Worm (Caenorhabditis elegans) whole organism, late embryonic: Measurements from ENCODE around the gene F13E9.13.

Experiments
- F13H6.1 ChIP-seq: sonication (generic microtip); optimal IDR thresholded peaks from 2 replicates; lab custom pipeline; 2016; ENCODE audit warnings: missing genetic modification characterization, missing compliant biosample characterization
- K02D7.2 ChIP-seq: sonication (generic microtip); optimal IDR thresholded peaks from 2 replicates; lab custom pipeline; 2017; ENCODE audit warnings: mild to moderate bottlenecking, missing genetic modification characterization, missing compliant biosample characterization
- K09A11.1 ChIP-seq: sonication (generic microtip); optimal IDR thresholded peaks from 2 replicates; lab custom pipeline; 2017; ENCODE audit warnings: antibody characterized with exemption, mild to moderate bottlenecking, missing genetic modification characterization, missing compliant biosample characterization; ENCODE audit not compliant: insufficient read depth
- Y22D7AL.16 ChIP-seq: sonication (generic microtip); optimal IDR thresholded peaks from 2 replicates; lab custom pipeline; 2016; ENCODE audit warnings: missing genetic modification characterization, missing compliant biosample characterization
- ceh-19 ChIP-seq: fragments of 200-800 bp; sonication (Bioruptor generic); optimal IDR thresholded peaks from 2 replicates; lab custom pipeline; 2018; ENCODE audit warnings: mild to moderate bottlenecking, missing genetic modification characterization, missing compliant biosample characterization
- ceh-48 ChIP-seq: sonication (generic microtip); optimal IDR thresholded peaks from 2 replicates; lab custom pipeline; 2016; ENCODE audit warnings: missing genetic modification characterization, inconsistent platforms, missing compliant biosample characterization
- ceh-6 ChIP-seq: fragments of 200-800 bp; sonication (Bioruptor generic); optimal IDR thresholded peaks from 2 replicates; lab custom pipeline; 2018; ENCODE audit warnings: mild to moderate bottlenecking, missing genetic modification characterization, missing compliant biosample characterization
- che-1 ChIP-seq: sonication (generic microtip); optimal IDR thresholded peaks from 2 replicates; lab custom pipeline; 2016; ENCODE audit warnings: mild to moderate bottlenecking, missing genetic modification characterization, missing compliant biosample characterization
- dve-1 ChIP-seq: sonication (generic microtip); optimal IDR thresholded peaks from 2 replicates; lab custom pipeline; 2017; ENCODE audit warnings: antibody characterized with exemption, mild to moderate bottlenecking, missing genetic modification characterization, missing compliant biosample characterization
- elt-2 ChIP-seq: sonication (generic microtip); optimal IDR thresholded peaks from 2 replicates; lab custom pipeline; 2016; ENCODE audit warnings: missing genetic modification reagents, missing genetic modification characterization, missing compliant biosample characterization
- eyg-1 ChIP-seq: sonication (generic microtip); optimal IDR thresholded peaks from 2 replicates; lab custom pipeline; 2016; ENCODE audit warnings: missing genotype, missing genetic modification characterization, missing compliant biosample characterization
- fkh-10 ChIP-seq: fragments of 150-350 bp; optimal IDR thresholded peaks from 2 replicates; lab custom pipeline; 2014; ENCODE audit warnings: missing biosample characterization, missing genetic modification reagents, missing genetic modification characterization
- gmeb-2 ChIP-seq: sonication (generic microtip); optimal IDR thresholded peaks from 2 replicates; lab custom pipeline; 2016; ENCODE audit warnings: missing genetic modification characterization, inconsistent platforms, missing compliant biosample characterization
- hlh-13 ChIP-seq: fragments of 200-800 bp; sonication (Bioruptor generic); optimal IDR thresholded peaks from 2 replicates; lab custom pipeline; 2018; ENCODE audit warnings: mild to moderate bottlenecking, missing genetic modification characterization, missing compliant biosample characterization
- hlh-15 ChIP-seq: sonication (generic microtip); optimal IDR thresholded peaks from 2 replicates; lab custom pipeline; 2016; ENCODE audit warnings: missing genetic modification characterization, missing compliant biosample characterization
- hlh-8 ChIP-seq: sonication (generic microtip); optimal IDR thresholded peaks from 2 replicates; lab custom pipeline; 2016; ENCODE audit warnings: missing genotype, missing genetic modification characterization, missing compliant biosample characterization
- lim-6 ChIP-seq: sonication (generic microtip); optimal IDR thresholded peaks from 2 replicates; lab custom pipeline; 2016; ENCODE audit warnings: missing genetic modification characterization, missing compliant biosample characterization
- lin-11 ChIP-seq: fragments of 200-800 bp; sonication (Bioruptor generic); optimal IDR thresholded peaks from 2 replicates; lab custom pipeline; 2018; ENCODE audit warnings: mild to moderate bottlenecking, missing genetic modification characterization, missing compliant biosample characterization
- madf-2 ChIP-seq: sonication (generic microtip); optimal IDR thresholded peaks from 2 replicates; lab custom pipeline; 2017; ENCODE audit warnings: missing genetic modification characterization, missing compliant biosample characterization
- mec-3 ChIP-seq: sonication (generic microtip); optimal IDR thresholded peaks from 2 replicates; lab custom pipeline; 2016; ENCODE audit warnings: borderline replicate concordance, missing genetic modification characterization, missing compliant biosample characterization
- nhr-232 ChIP-seq: sonication (generic microtip); optimal IDR thresholded peaks from 2 replicates; lab custom pipeline; 2016; ENCODE audit warnings: missing genetic modification characterization, missing compliant biosample characterization
- npax-4 ChIP-seq: sonication (generic microtip); optimal IDR thresholded peaks from 2 replicates; lab custom pipeline; 2016; ENCODE audit warnings: missing genetic modification characterization, missing compliant biosample characterization
- pag-3 ChIP-seq: sonication (generic microtip); optimal IDR thresholded peaks from 2 replicates; lab custom pipeline; 2016; ENCODE audit warnings: missing compliant biosample characterization, missing genetic modification characterization, borderline replicate concordance
- pat-9 ChIP-seq: fragments of 200-800 bp; sonication (Bioruptor generic); optimal IDR thresholded peaks from 2 replicates; lab custom pipeline; 2018; ENCODE audit warnings: mild to moderate bottlenecking, missing genetic modification characterization, moderate library complexity, missing compliant biosample characterization
- pax-1 ChIP-seq: fragments of 150-350 bp; optimal IDR thresholded peaks from 2 replicates; lab custom pipeline; 2014; ENCODE audit warnings: missing biosample characterization, missing genetic modification characterization
- pha-2 ChIP-seq: sonication (generic microtip); optimal IDR thresholded peaks from 2 replicates; lab custom pipeline; 2017; ENCODE audit warnings: mild to moderate bottlenecking, missing genetic modification characterization, missing compliant biosample characterization
- pros-1 ChIP-seq: fragments of 150-350 bp; optimal IDR thresholded peaks from 2 replicates; lab custom pipeline; 2014; ENCODE audit warnings: missing biosample characterization, missing genetic modification reagents, missing genetic modification characterization
- ref-2 ChIP-seq: sonication (generic microtip); optimal IDR thresholded peaks from 2 replicates; lab custom pipeline; 2016; ENCODE audit warnings: missing genetic modification characterization, missing compliant biosample characterization
- rnt-1 ChIP-seq: sonication (generic microtip); optimal IDR thresholded peaks from 2 replicates; lab custom pipeline; 2016; ENCODE audit warnings: missing genetic modification characterization, missing compliant biosample characterization
- sdc-2 ChIP-seq: sonication (generic microtip); optimal IDR thresholded peaks from 2 replicates; lab custom pipeline; 2016; ENCODE audit warnings: missing genotype, missing genetic modification characterization, missing compliant biosample characterization
- sox-2 ChIP-seq: fragments of 200-800 bp; sonication (Bioruptor generic); IDR thresholded peaks from 2 replicates; pipeline ENCODE4 v1.3.6; 2022; ENCODE audit warnings: missing genetic modification reagents, missing genetic modification characterization, missing compliant biosample characterization
- sox-4 ChIP-seq: sonication (generic microtip); optimal IDR thresholded peaks from 2 replicates; lab custom pipeline; 2017; ENCODE audit warnings: mild to moderate bottlenecking, missing genetic modification characterization, inconsistent platforms, missing compliant biosample characterization
- ttx-3 ChIP-seq: sonication (generic microtip); optimal IDR thresholded peaks from 2 replicates; lab custom pipeline; 2016; ENCODE audit warnings: missing genetic modification reagents, missing genetic modification characterization, missing compliant biosample characterization
- unc-42 ChIP-seq: sonication (generic microtip); optimal IDR thresholded peaks from 2 replicates; lab custom pipeline; 2016; ENCODE audit warnings: missing genotype, missing genetic modification characterization, missing compliant biosample characterization
- unc-86 ChIP-seq: sonication (generic microtip); optimal IDR thresholded peaks from 2 replicates; lab custom pipeline; 2016; ENCODE audit warnings: missing genetic modification characterization, missing compliant biosample characterization

F13E9.13 gene

ce11 chrIV:10884263-10884662, 2.9 kb downstream of the F13E9.13 start, which contains the start of gene F13E9.5:
TSS of gene F13E9.5 (minus strand) at chrIV:10884363.
- TF ChIP-seq elt-2 (tag; lab: Kevin White, UChicago): no peak
- TF ChIP-seq pat-9 (tag; lab: Kevin White, UChicago): no peak
- no peak for TF ChIP-seq ttx-3
- no peak for TF ChIP-seq sdc-2 (tag; lab: Kevin White, UChicago)

DNA sequence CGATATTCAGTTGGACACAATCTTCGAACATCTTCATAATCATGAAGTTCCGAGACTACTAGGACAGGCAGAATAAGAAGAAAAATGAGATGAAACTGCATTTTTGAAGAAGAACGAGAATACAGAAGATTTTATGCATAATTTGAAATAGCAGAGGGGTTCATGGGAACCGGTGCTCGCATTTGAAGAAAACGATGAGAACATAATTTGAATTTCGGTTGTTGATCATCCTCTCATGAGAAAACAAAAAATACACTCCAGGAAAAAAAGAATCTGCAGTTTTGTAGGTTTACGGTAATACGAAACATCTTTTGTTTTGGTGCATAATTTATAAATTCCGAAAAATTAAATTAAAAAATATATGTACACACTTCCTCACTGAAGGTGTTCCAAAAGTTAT, 4.6 kb downstream of the F13E9.13 start, which contains the start of gene srlf-11:
Gene srlf-11, minus strand, starts transcription at position 101 of the 400 bp plus-strand sequence.
- TF ChIP-seq hlh-15 (tag; lab: Kevin White, UChicago) (no peak), pros-1 (no peak), ttx-3 (no peak), lin-11 (tag; lab: Kevin White, UChicago) (no peak), K09A11.1 (no peak), unc-42 (tag; lab: Kevin White, UChicago) (no peak), madf-2 (tag; lab: Kevin White, UChicago) (no peak), ceh-6 (GFP tag; lab: Kevin White, UChicago) (no peak), mec-3 (tag; lab: Kevin White, UChicago) (no peak), sox-4 (tag; lab: Kevin White, UChicago) (no peak), ceh-48 (tag; lab: Kevin White, UChicago) (no peak), npax-4 (tag; lab: Kevin White, UChicago) (no peak), nhr-232 (tag; lab: Kevin White, UChicago) (no peak), rnt-1 (tag; lab: Kevin White, UChicago) (no peak), fkh-10 (GFP tag; lab: Kevin White, UChicago) (no peak), pha-2 (tag; lab: Kevin White, UChicago) (no peak), hlh-13 (GFP tag; lab: Kevin White, UChicago) (no peak), Y22D7AL.16 (tag; lab: Kevin White, UChicago) (no peak)
- TF ChIP-seq, all 69 proteins: peak for 0

- TF ChIP-seq unc-86: no peak
- TF ChIP-seq, all 69 proteins: peak for 0
Measured at ce11 chrIV:10887285-10887684, 5.9 kb downstream of the F13E9.13 start, which contains the start of gene F13E9.16. TSS of gene F13E9.16 (minus strand) at chrIV:10887385.

DNA sequence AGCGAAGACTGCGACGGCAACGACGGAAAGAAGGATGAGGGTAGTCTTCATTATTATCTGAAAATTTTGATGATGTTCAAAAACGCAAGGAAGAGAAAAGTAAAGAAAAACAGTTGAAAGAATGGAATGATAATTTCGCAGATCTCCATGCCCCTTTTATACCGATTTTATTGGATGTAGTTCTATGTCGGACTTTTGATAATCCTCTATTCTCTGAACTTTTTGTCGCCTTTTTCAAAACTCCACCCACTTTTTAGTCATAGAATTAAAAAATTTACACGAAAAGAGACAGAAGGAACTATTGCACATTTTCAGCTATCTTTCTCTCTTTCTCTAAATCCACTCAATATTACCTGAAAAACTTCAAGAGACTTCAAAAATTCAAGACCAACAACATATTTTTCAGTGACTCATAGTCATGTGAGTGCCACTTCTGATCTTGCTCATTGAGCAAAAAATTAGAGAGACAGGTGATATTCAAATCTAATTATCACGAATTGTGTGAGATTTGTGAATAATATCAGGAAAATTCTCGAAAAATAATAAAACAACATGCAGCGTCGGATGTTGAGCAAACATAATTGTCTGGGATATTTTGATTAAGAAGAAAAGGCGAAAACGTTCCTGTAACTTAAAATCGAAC, 8.6 kb downstream of the F13E9.13 start, which contains the start of gene F13E9.15:
Gene F13E9.15, minus strand, starts transcription at position 51 of the 643 bp plus-strand sequence.
- TF ChIP-seq eyg-1 (no peak), dve-1 (tag; lab: Kevin White, UChicago) (no peak), lim-6 (no peak), ceh-6 (GFP tag; lab: Kevin White, UChicago) (no peak), Y22D7AL.16 (tag; lab: Kevin White, UChicago) (no peak), pax-1 (tag; lab: Kevin White, UChicago) (no peak), F13H6.1 (no peak), elt-2 (tag; lab: Kevin White, UChicago) (no peak), pag-3 (tag; lab: Kevin White, UChicago) (no peak), K02D7.2 (tag; lab: Kevin White, UChicago) (no peak), unc-42 (tag; lab: Kevin White, UChicago) (no peak), unc-86 (no peak), npax-4 (tag; lab: Kevin White, UChicago) (no peak), gmeb-2 (tag; lab: Kevin White, UChicago) (no peak), ceh-19 (GFP tag; lab: Kevin White, UChicago) (no peak), ref-2 (tag; lab: Kevin White, UChicago) (no peak)
- TF ChIP-seq, all 69 proteins: peak for 0

DNA sequence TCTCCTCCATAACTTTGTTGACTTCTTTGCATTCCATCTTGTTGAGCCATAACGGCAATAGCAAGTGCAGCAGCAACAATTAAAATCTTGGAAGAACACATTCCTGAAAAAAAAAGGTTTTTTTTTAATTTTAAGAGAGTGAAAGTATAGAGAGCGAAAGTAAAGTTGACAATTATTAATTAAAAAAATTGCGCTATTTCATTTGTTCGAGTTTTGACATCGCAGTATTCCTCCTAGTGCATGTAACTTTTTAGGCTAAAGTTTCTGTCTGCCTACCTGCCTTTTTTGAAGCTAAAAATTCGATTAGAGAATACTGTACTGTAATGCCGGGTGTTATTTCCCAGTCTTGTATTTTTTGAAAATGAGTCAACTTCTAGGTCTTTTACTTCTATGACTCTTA, 10.6 kb downstream of the F13E9.13 start, which contains the start of gene srlf-12:
Gene srlf-12, minus strand, starts transcription at position 101 of the 400 bp plus-strand sequence.
- TF ChIP-seq hlh-13 (GFP tag; lab: Kevin White, UChicago) (no peak), sox-2 (no peak), che-1 (tag; lab: Kevin White, UChicago) (no peak), hlh-8 (no peak)
- TF ChIP-seq, all 69 proteins: peak for 0
